Worm (Caenorhabditis elegans) whole organism, L4 larva: ENCODE data around the gene dhc-4.

Experiments used
- F26F4.8 ChIP-seq: fragments of 200-800 bp; sonication (Bioruptor generic); conservative IDR thresholded peaks from 2 replicates; pipeline ENCODE4 v1.3.6; 2022; ENCODE audit warnings: missing genetic modification characterization, missing compliant biosample characterization
- T20F7.1 ChIP-seq: fragments of 200-800 bp; sonication (Bioruptor generic); optimal IDR thresholded peaks from 2 replicates; lab custom pipeline; 2018; ENCODE audit warnings: mild to moderate bottlenecking, missing genetic modification characterization, missing compliant biosample characterization
- Y105C5A.15 ChIP-seq: fragments of 200-800 bp; sonication (Bioruptor generic); IDR thresholded peaks from 2 replicates; pipeline ENCODE4 v1.3.6; 2022; ENCODE audit warnings: missing genetic modification characterization, missing compliant biosample characterization
- Y48G9A.11 ChIP-seq: fragments of 200-800 bp; sonication (Bioruptor generic); IDR thresholded peaks from 2 replicates; pipeline ENCODE4 v1.3.6; 2022; ENCODE audit warnings: missing genetic modification reagents, missing genetic modification characterization, missing compliant biosample characterization
- aha-1 ChIP-seq: fragments of 150-350 bp; peaks from one replicate; lab custom pipeline; 2014; ENCODE audit warnings: missing biosample characterization, missing genetic modification characterization
- ama-1 ChIP-seq: fragments of 150-350 bp; optimal IDR thresholded peaks from 2 replicates; lab custom pipeline; 2014; ENCODE audit warnings: inconsistent platforms, mixed read lengths
- ceh-20 ChIP-seq: fragments of 200-800 bp; sonication (Bioruptor generic); IDR thresholded peaks from 2 replicates; pipeline ENCODE4 v1.3.6; 2022; ENCODE audit warnings: missing genetic modification reagents, missing genetic modification characterization, missing compliant biosample characterization
- ceh-32 ChIP-seq: sonication (generic microtip); optimal IDR thresholded peaks from 2 replicates; lab custom pipeline; 2016; ENCODE audit warnings: mild to moderate bottlenecking, missing genetic modification characterization, missing compliant biosample characterization; ENCODE audit not compliant: poor library complexity
- ceh-44 ChIP-seq: fragments of 200-800 bp; sonication (Bioruptor generic); IDR thresholded peaks from 2 replicates; pipeline ENCODE4 v1.3.6; 2022; ENCODE audit warnings: missing genetic modification reagents, missing genetic modification characterization, missing compliant biosample characterization
- ces-1 ChIP-seq: fragments of 150-350 bp; sonication (generic microtip); optimal IDR thresholded peaks from 4 replicates; lab custom pipeline; 2014; ENCODE audit warnings: missing biosample characterization, missing genetic modification reagents, missing genetic modification characterization
- cey-2 ChIP-seq: sonication (generic microtip); optimal IDR thresholded peaks from 3 replicates; lab custom pipeline; 2017; ENCODE audit warnings: missing genetic modification characterization, mild to moderate bottlenecking, missing compliant biosample characterization, antibody characterized with exemption, borderline replicate concordance; ENCODE audit not compliant: insufficient read depth
- daf-16 ChIP-seq, 3 experiments: sonication (generic microtip); optimal IDR thresholded peaks; 2 replicates each; lab custom pipeline; 2016 to 2017; ENCODE audit warnings: missing genetic modification characterization in 3 of 3, missing genetic modification reagents in 3 of 3, mild to moderate bottlenecking in 2 of 3, missing compliant biosample characterization in 2 of 3, missing biosample characterization in 1 of 3, moderate library complexity in 1 of 3
- daf-19 ChIP-seq: fragments of 200-800 bp; sonication (Bioruptor generic); conservative IDR thresholded peaks from 2 replicates; pipeline ENCODE4 v1.3.6; 2022; ENCODE audit warnings: missing genetic modification characterization, missing compliant biosample characterization
- dmd-8 ChIP-seq: fragments of 200-800 bp; sonication (Bioruptor generic); IDR thresholded peaks from 2 replicates; pipeline ENCODE4 v1.3.6; 2022; ENCODE audit warnings: missing genetic modification characterization, missing compliant biosample characterization
- dmd-9 ChIP-seq: fragments of 200-800 bp; sonication (Bioruptor generic); IDR thresholded peaks from 2 replicates; pipeline ENCODE4 v1.3.6; 2022; ENCODE audit warnings: missing genetic modification reagents, missing genetic modification characterization, missing compliant biosample characterization
- dpl-1 ChIP-seq: fragments of 150-350 bp; optimal IDR thresholded peaks from 2 replicates; lab custom pipeline; 2014; ENCODE audit warnings: missing biosample characterization, missing genetic modification reagents, missing genetic modification characterization
- dve-1 ChIP-seq: sonication (generic microtip); optimal IDR thresholded peaks from 2 replicates; lab custom pipeline; 2017; ENCODE audit warnings: antibody characterized with exemption, mild to moderate bottlenecking, missing genetic modification characterization, missing compliant biosample characterization; ENCODE audit not compliant: insufficient read depth
- egl-27 ChIP-seq: sonication (generic microtip); optimal IDR thresholded peaks from 3 replicates; lab custom pipeline; 2017; ENCODE audit warnings: missing biosample characterization, missing genetic modification reagents, missing genetic modification characterization
- fos-1 ChIP-seq: fragments of 150-350 bp; optimal IDR thresholded peaks from 2 replicates; lab custom pipeline; 2014; ENCODE audit warnings: missing biosample characterization, missing genetic modification characterization
- hif-1 ChIP-seq, 2 experiments: sonication (generic microtip); optimal IDR thresholded peaks; 2 replicates each; lab custom pipeline; 2016 to 2017; ENCODE audit warnings: missing compliant biosample characterization in 2 of 2, missing genetic modification characterization in 2 of 2, missing genetic modification reagents in 2 of 2, missing genotype in 2 of 2, mild to moderate bottlenecking in 1 of 2
- hlh-11 ChIP-seq: fragments of 200-800 bp; sonication (Bioruptor generic); optimal IDR thresholded peaks from 2 replicates; lab custom pipeline; 2018; ENCODE audit warnings: mild to moderate bottlenecking, missing genetic modification characterization, missing compliant biosample characterization
- hlh-30 ChIP-seq: sonication (generic microtip); optimal IDR thresholded peaks from 2 replicates; lab custom pipeline; 2017; ENCODE audit warnings: antibody characterized with exemption, mild to moderate bottlenecking, missing genetic modification characterization, missing compliant biosample characterization; ENCODE audit not compliant: insufficient read depth
- hmg-1.1 ChIP-seq: fragments of 200-800 bp; sonication (Bioruptor generic); IDR thresholded peaks from 2 replicates; pipeline ENCODE4 v1.3.6; 2022; ENCODE audit warnings: missing genetic modification reagents, missing genetic modification characterization, missing compliant biosample characterization
- jun-1 ChIP-seq: fragments of 150-350 bp; optimal IDR thresholded peaks from 2 replicates; lab custom pipeline; 2014; ENCODE audit warnings: missing biosample characterization, missing genetic modification reagents, missing genetic modification characterization
- lin-29 ChIP-seq: fragments of 200-800 bp; sonication (Bioruptor generic); IDR thresholded peaks from 2 replicates; pipeline ENCODE4 v1.3.6; 2022; ENCODE audit warnings: missing genetic modification reagents, missing genetic modification characterization, missing compliant biosample characterization
- lir-3 ChIP-seq: sonication (generic microtip); optimal IDR thresholded peaks from 2 replicates; lab custom pipeline; 2016; ENCODE audit warnings: mild to moderate bottlenecking, missing genetic modification characterization, missing compliant biosample characterization
- madf-9 ChIP-seq: fragments of 200-800 bp; sonication (Bioruptor generic); conservative IDR thresholded peaks from 2 replicates; pipeline ENCODE4 v1.3.6; 2022; ENCODE audit warnings: missing genetic modification reagents, missing genetic modification characterization, missing compliant biosample characterization
- mdl-1 ChIP-seq, 2 experiments: fragments of 150-350 bp in 1 of 2; sonication (generic microtip) in 1 of 2; optimal IDR thresholded peaks; 2 replicates each; lab custom pipeline; 2014 to 2017; ENCODE audit warnings: missing biosample characterization in 2 of 2, missing genetic modification characterization in 2 of 2
- mep-1 ChIP-seq: fragments of 150-350 bp; sonication (generic microtip); optimal IDR thresholded peaks from 3 replicates; lab custom pipeline; 2014; ENCODE audit warnings: missing biosample characterization, missing genetic modification characterization
- mxl-2 ChIP-seq: fragments of 200-800 bp; sonication (Bioruptor generic); conservative IDR thresholded peaks from 2 replicates; pipeline ENCODE4 v1.3.6; 2022; ENCODE audit warnings: missing genetic modification reagents, missing genetic modification characterization, missing compliant biosample characterization
- mxl-3 ChIP-seq: fragments of 200-800 bp; sonication (Bioruptor generic); optimal IDR thresholded peaks from 2 replicates; lab custom pipeline; 2018; ENCODE audit warnings: mild to moderate bottlenecking, missing genetic modification characterization, missing compliant biosample characterization
- nhr-10 ChIP-seq: fragments of 150-350 bp; optimal IDR thresholded peaks from 2 replicates; lab custom pipeline; 2014; ENCODE audit warnings: missing biosample characterization, missing genetic modification characterization
- nhr-237 ChIP-seq: sonication (generic microtip); optimal IDR thresholded peaks from 2 replicates; lab custom pipeline; 2017; ENCODE audit warnings: missing biosample characterization, missing genetic modification characterization
- nhr-28 ChIP-seq: fragments of 150-350 bp; optimal IDR thresholded peaks from 2 replicates; lab custom pipeline; 2014; ENCODE audit warnings: missing biosample characterization, missing genetic modification characterization
- nhr-41 ChIP-seq: fragments of 200-800 bp; sonication (Bioruptor generic); IDR thresholded peaks from 2 replicates; pipeline ENCODE4 v1.3.6; 2022; ENCODE audit warnings: missing genetic modification reagents, missing genetic modification characterization, missing compliant biosample characterization
- nhr-42 ChIP-seq: fragments of 200-800 bp; sonication (Bioruptor generic); IDR thresholded peaks from 2 replicates; pipeline ENCODE4 v1.3.6; 2022; ENCODE audit warnings: missing genetic modification characterization, missing compliant biosample characterization
- nhr-48 ChIP-seq: sonication (generic microtip); optimal IDR thresholded peaks from 2 replicates; lab custom pipeline; 2016; ENCODE audit warnings: mild to moderate bottlenecking, missing genetic modification characterization, missing compliant biosample characterization
- pqm-1 ChIP-seq: sonication (generic microtip); optimal IDR thresholded peaks from 2 replicates; lab custom pipeline; 2017; ENCODE audit warnings: missing biosample characterization, missing genetic modification characterization
- set-16 ChIP-seq: fragments of 200-800 bp; sonication (Bioruptor generic); IDR thresholded peaks from 2 replicates; pipeline ENCODE4 v1.3.6; 2022; ENCODE audit warnings: missing genetic modification reagents, missing genetic modification characterization, missing compliant biosample characterization
- snpc-1.2 ChIP-seq: fragments of 200-800 bp; sonication (Bioruptor generic); IDR thresholded peaks from 2 replicates; pipeline ENCODE4 v1.3.6; 2022; ENCODE audit warnings: missing genetic modification reagents, missing genetic modification characterization, missing compliant biosample characterization
- snpc-4 ChIP-seq: fragments of 150-350 bp; optimal IDR thresholded peaks from 2 replicates; lab custom pipeline; 2014; ENCODE audit warnings: missing biosample characterization, missing genetic modification characterization
- zag-1 ChIP-seq: fragments of 150-350 bp; optimal IDR thresholded peaks from 2 replicates; lab custom pipeline; 2014; ENCODE audit warnings: missing biosample characterization, missing genetic modification characterization
- zfp-3 ChIP-seq: fragments of 200-800 bp; sonication (Bioruptor generic); conservative IDR thresholded peaks from 2 replicates; pipeline ENCODE4 v1.3.6; 2022; ENCODE audit warnings: missing genetic modification reagents, missing genetic modification characterization, missing compliant biosample characterization
- ztf-11 ChIP-seq: fragments of 150-350 bp; optimal IDR thresholded peaks from 2 replicates; lab custom pipeline; 2014; ENCODE audit warnings: missing biosample characterization, missing genetic modification characterization

dhc-4 gene

DNA sequence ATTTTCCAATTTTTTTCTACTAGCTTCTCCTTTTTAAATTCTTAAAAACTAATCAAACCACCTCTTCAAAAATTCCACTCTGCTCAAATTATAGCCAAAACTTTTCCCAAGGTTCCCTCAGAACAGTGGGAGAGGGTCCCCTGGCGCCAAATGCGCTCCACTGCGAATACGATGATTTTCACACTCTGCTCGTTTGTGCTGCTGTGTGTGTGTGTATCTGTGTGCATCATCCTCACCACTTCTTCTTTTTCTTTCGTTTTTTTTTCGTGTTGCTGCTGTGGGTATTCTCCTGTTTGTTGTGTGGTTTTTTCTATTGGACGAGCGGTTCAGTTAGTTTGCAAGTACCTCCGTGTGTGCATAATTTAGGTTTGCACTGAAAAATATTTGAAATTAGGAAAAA lies 69.5 kb downstream of the dhc-4 start (continued):
- TF ChIP-seq hlh-11 (tag; lab: Kevin White, UChicago) (no peak), egl-27 (no peak), snpc-1.2 (no peak), dmd-9 (GFP tag; lab: Robert Waterston, UW) (no peak), ceh-44 (GFP tag; lab: Robert Waterston, UW) (no peak), zfp-3 (no peak), nhr-42 (GFP tag; lab: Robert Waterston, UW) (no peak), nhr-41 (GFP tag; lab: Robert Waterston, UW) (no peak), Y48G9A.11 (GFP tag; lab: Robert Waterston, UW) (no peak), madf-9 (no peak), ces-1 (no peak), mep-1 (tag; lab: Kevin White, UChicago) (peak; percentile 45), mdl-1 (tag; optimal IDR thresholded peaks at IDR 0.05; lab: Kevin White, UChicago) (no peak), nhr-28 (tag; lab: Kevin White, UChicago) (no peak), hlh-30 (tag; lab: Kevin White, UChicago) (peak; percentile 25), snpc-4 (tag; lab: Kevin White, UChicago) (no peak), hmg-1.1 (GFP tag; lab: Robert Waterston, UW) (peak; percentile 51; the same call in 1 of the 2 replicates), lir-3 (tag; lab: Kevin White, UChicago) (no peak), dpl-1 (GFP tag; lab: Kevin White, UChicago) (no peak), nhr-237 (no peak)

ce11 chrIII:11040606-11041005 lies 70.9 kb downstream of the dhc-4 start:
- TF ChIP-seq T20F7.1 = no peak
- TF ChIP-seq dmd-8 (GFP tag; lab: Robert Waterston, UW) = no peak
- no peak for TF ChIP-seq dve-1 (tag; lab: Kevin White, UChicago)
- no peak for TF ChIP-seq daf-19 (GFP tag; lab: Robert Waterston, UW)
- TF ChIP-seq fos-1 (tag; lab: Kevin White, UChicago) = no peak
- no peak for TF ChIP-seq cey-2 (tag; lab: Kevin White, UChicago)
- TF ChIP-seq lir-3 (tag; lab: Kevin White, UChicago) = no peak
- TF ChIP-seq madf-9 = no peak
- TF ChIP-seq F26F4.8 (GFP tag; lab: Robert Waterston, UW) = no peak
- peak in 1 of 2 experiments; percentile 6 for TF ChIP-seq daf-16 (GFP tag; optimal IDR thresholded peaks at IDR 0.05; lab: Kevin White, UChicago)
- TF ChIP-seq daf-16 (tag; optimal IDR thresholded peaks at IDR 0.05; lab: Kevin White, UChicago) = peak; percentile 48
- TF ChIP-seq nhr-48 (tag; lab: Kevin White, UChicago) = no peak
- peak; percentile 21 to 70 for TF ChIP-seq mdl-1 (tag; optimal IDR thresholded peaks at IDR 0.05; lab: Kevin White, UChicago)
- TF ChIP-seq mep-1 (tag; lab: Kevin White, UChicago) = no peak
- TF ChIP-seq nhr-42 (GFP tag; lab: Robert Waterston, UW) = no peak
- no peak for TF ChIP-seq snpc-4 (tag; lab: Kevin White, UChicago)
- TF ChIP-seq mxl-3 = peak; percentile 93
- TF ChIP-seq jun-1 (tag; lab: Kevin White, UChicago) = no peak
- TF ChIP-seq nhr-28 (tag; lab: Kevin White, UChicago) = peak; percentile 69
- TF ChIP-seq pqm-1 (tag; lab: Kevin White, UChicago) = peak; percentile 33
- TF ChIP-seq hlh-30 (tag; lab: Kevin White, UChicago) = peak; percentile 46
- no peak for TF ChIP-seq nhr-41 (GFP tag; lab: Robert Waterston, UW)
- TF ChIP-seq zag-1 (tag; lab: Kevin White, UChicago) = no peak
- no peak for TF ChIP-seq mxl-2 (GFP tag; lab: Robert Waterston, UW)
- TF ChIP-seq ceh-32 (tag; lab: Kevin White, UChicago) = no peak
- no peak for TF ChIP-seq set-16 (GFP tag; lab: Robert Waterston, UW)
- TF ChIP-seq hmg-1.1 (GFP tag; lab: Robert Waterston, UW) = no peak
- TF ChIP-seq hif-1 (tag; optimal IDR thresholded peaks at IDR 0.05; lab: Kevin White, UChicago) = no peak
- TF ChIP-seq ama-1 = no peak
- TF ChIP-seq aha-1 (tag; lab: Kevin White, UChicago) = peak; percentile 64
- TF ChIP-seq ceh-20 (GFP tag; lab: Robert Waterston, UW) = no peak
- TF ChIP-seq ztf-11 (tag; lab: Kevin White, UChicago) = no peak
- no peak for TF ChIP-seq nhr-10 (tag; lab: Kevin White, UChicago)
- no peak for TF ChIP-seq lin-29 (GFP tag; lab: Robert Waterston, UW)
- TF ChIP-seq Y105C5A.15 (GFP tag; lab: Robert Waterston, UW) = no peak
- TF ChIP-seq, all 104 proteins: peak for 7
